Worm (Caenorhabditis elegans) whole organism, mixed stage, embryonic: ENCODE data around the gene gcy-9.

ENCODE experiments used
- M03D4.4 ChIP-seq: sonication (generic microtip); optimal IDR thresholded peaks from 2 replicates; lab custom pipeline; 2017; ENCODE audit warnings: mild to moderate bottlenecking, missing genetic modification characterization, missing compliant biosample characterization
- ceh-39 ChIP-seq: fragments of 150-350 bp; optimal IDR thresholded peaks from 2 replicates; lab custom pipeline; 2014; ENCODE audit warnings: missing biosample characterization, missing genetic modification characterization
- ceh-43 ChIP-seq: fragments of 200-800 bp; sonication (Bioruptor generic); optimal IDR thresholded peaks from 2 replicates; lab custom pipeline; 2018; ENCODE audit warnings: mild to moderate bottlenecking, missing genetic modification characterization, moderate library complexity, missing compliant biosample characterization
- ceh-83 ChIP-seq: fragments of 200-800 bp; sonication (Bioruptor generic); optimal IDR thresholded peaks from 2 replicates; lab custom pipeline; 2018; ENCODE audit warnings: mild to moderate bottlenecking, missing genetic modification characterization, missing compliant biosample characterization
- ces-1 ChIP-seq: fragments of 150-350 bp; optimal IDR thresholded peaks from 2 replicates; lab custom pipeline; 2014; ENCODE audit warnings: missing biosample characterization, missing genetic modification reagents, missing genetic modification characterization
- cnd-1 ChIP-seq: fragments of 200-800 bp; sonication (Bioruptor generic); optimal IDR thresholded peaks from 2 replicates; lab custom pipeline; 2018; ENCODE audit warnings: mild to moderate bottlenecking, missing genetic modification characterization, missing compliant biosample characterization
- drap-1 ChIP-seq: fragments of 200-800 bp; sonication (Bioruptor generic); optimal IDR thresholded peaks from 3 replicates; lab custom pipeline; 2018; ENCODE audit warnings: mild to moderate bottlenecking, missing genetic modification characterization, missing compliant biosample characterization
- elt-3 ChIP-seq: fragments of 150-350 bp; optimal IDR thresholded peaks from 2 replicates; lab custom pipeline; 2014; ENCODE audit warnings: missing biosample characterization, missing genetic modification characterization
- flh-1 ChIP-seq: fragments of 200-800 bp; sonication (Bioruptor generic); optimal IDR thresholded peaks from 2 replicates; lab custom pipeline; 2018; ENCODE audit warnings: mild to moderate bottlenecking, missing genetic modification characterization, moderate library complexity, missing compliant biosample characterization
- ham-2 ChIP-seq: fragments of 200-800 bp; sonication (Bioruptor generic); optimal IDR thresholded peaks from 2 replicates; lab custom pipeline; 2018; ENCODE audit warnings: mild to moderate bottlenecking, missing genetic modification characterization, missing compliant biosample characterization
- hlh-1 ChIP-seq: fragments of 150-350 bp; optimal IDR thresholded peaks from 2 replicates; lab custom pipeline; 2014; ENCODE audit warnings: missing biosample characterization, missing genetic modification reagents, missing genetic modification characterization
- lin-32 ChIP-seq: fragments of 200-800 bp; sonication (Bioruptor generic); optimal IDR thresholded peaks from 2 replicates; lab custom pipeline; 2018; ENCODE audit warnings: mild to moderate bottlenecking, missing genetic modification characterization, missing compliant biosample characterization
- lsy-2 ChIP-seq: fragments of 150-350 bp; optimal IDR thresholded peaks from 2 replicates; lab custom pipeline; 2014; ENCODE audit warnings: missing biosample characterization, missing genetic modification characterization
- mab-5 ChIP-seq: fragments of 150-350 bp; optimal IDR thresholded peaks from 2 replicates; lab custom pipeline; 2014; ENCODE audit warnings: missing biosample characterization, missing genetic modification characterization
- mep-1 ChIP-seq: fragments of 150-350 bp; optimal IDR thresholded peaks from 2 replicates; lab custom pipeline; 2017; ENCODE audit warnings: missing biosample characterization, missing genetic modification reagents, missing genetic modification characterization, inconsistent platforms
- mls-2 ChIP-seq: sonication (generic microtip); optimal IDR thresholded peaks from 2 replicates; lab custom pipeline; 2016; ENCODE audit warnings: mild to moderate bottlenecking, missing genetic modification characterization, moderate library complexity, missing compliant biosample characterization
- nhr-12 ChIP-seq: fragments of 150-350 bp; optimal IDR thresholded peaks from 2 replicates; lab custom pipeline; 2014; ENCODE audit warnings: missing biosample characterization, missing genetic modification characterization
- nhr-2 ChIP-seq: fragments of 150-350 bp; optimal IDR thresholded peaks from 2 replicates; lab custom pipeline; 2014; ENCODE audit warnings: missing biosample characterization, missing genetic modification characterization
- nhr-237 ChIP-seq: fragments of 150-350 bp; optimal IDR thresholded peaks from 2 replicates; lab custom pipeline; 2014; ENCODE audit warnings: missing biosample characterization, missing genetic modification characterization
- nhr-28 ChIP-seq: fragments of 150-350 bp; optimal IDR thresholded peaks from 2 replicates; lab custom pipeline; 2014; ENCODE audit warnings: missing biosample characterization, missing genetic modification characterization
- nhr-76 ChIP-seq: sonication (generic microtip); optimal IDR thresholded peaks from 2 replicates; lab custom pipeline; 2017; ENCODE audit warnings: missing biosample characterization, missing genetic modification characterization
- pha-4 ChIP-seq: fragments of 150-350 bp; optimal IDR thresholded peaks from 2 replicates; lab custom pipeline; 2018; ENCODE audit warnings: missing biosample characterization, missing genetic modification reagents, missing genetic modification characterization
- sem-2 ChIP-seq: fragments of 200-800 bp; sonication (Bioruptor generic); optimal IDR thresholded peaks from 2 replicates; lab custom pipeline; 2018; ENCODE audit warnings: mild to moderate bottlenecking, missing genetic modification characterization, missing compliant biosample characterization
- snpc-4 ChIP-seq: fragments of 150-350 bp; optimal IDR thresholded peaks from 2 replicates; lab custom pipeline; 2014; ENCODE audit warnings: missing biosample characterization, missing genetic modification characterization
- sptf-1 ChIP-seq: sonication (generic microtip); optimal IDR thresholded peaks from 2 replicates; lab custom pipeline; 2017; ENCODE audit warnings: mild to moderate bottlenecking, missing genetic modification characterization, moderate library complexity, missing compliant biosample characterization
- unc-120 ChIP-seq: sonication (generic microtip); optimal IDR thresholded peaks from 2 replicates; lab custom pipeline; 2017; ENCODE audit warnings: missing genetic modification characterization, missing compliant biosample characterization; ENCODE audit not compliant: poor library complexity, severe bottlenecking
- unc-39 ChIP-seq: fragments of 150-350 bp; optimal IDR thresholded peaks from 2 replicates; lab custom pipeline; 2014; ENCODE audit warnings: missing biosample characterization, missing genetic modification characterization
- unc-62 ChIP-seq: fragments of 150-350 bp; optimal IDR thresholded peaks from 2 replicates; lab custom pipeline; 2014; ENCODE audit warnings: missing biosample characterization, missing genetic modification reagents, missing genetic modification characterization
- zip-8 ChIP-seq: fragments of 150-350 bp; optimal IDR thresholded peaks from 2 replicates; lab custom pipeline; 2014; ENCODE audit warnings: missing biosample characterization, missing genetic modification characterization
- ztf-11 ChIP-seq: fragments of 150-350 bp; optimal IDR thresholded peaks from 2 replicates; lab custom pipeline; 2014; ENCODE audit warnings: missing biosample characterization, missing genetic modification characterization

Gene gcy-9

ce11 chrX:11383359-11383758 lies 45.7 kb upstream of the gcy-9 start:
- no peak for TF ChIP-seq sem-2
- no peak for TF ChIP-seq snpc-4
- peak; percentile 38 for TF ChIP-seq ces-1 (GFP tag; lab: Kevin White, UChicago)
- no peak for TF ChIP-seq nhr-2
- no peak for TF ChIP-seq nhr-12 (tag; lab: Kevin White, UChicago)

- TF ChIP-seq mls-2 = no peak
- no peak for TF ChIP-seq nhr-76 (tag; lab: Kevin White, UChicago)
- no peak for TF ChIP-seq drap-1 (GFP tag; lab: Kevin White, UChicago)
- no peak for TF ChIP-seq ceh-39
- TF ChIP-seq snpc-4 = no peak
- peak; percentile 20 for TF ChIP-seq sptf-1 (tag; lab: Kevin White, UChicago)
- no peak for TF ChIP-seq nhr-2
- TF ChIP-seq hlh-1 (tag; lab: Kevin White, UChicago) = peak; percentile 85
- peak; percentile 92 for TF ChIP-seq unc-120
- TF ChIP-seq elt-3 = no peak
- TF ChIP-seq unc-62 (GFP tag; lab: Kevin White, UChicago) = peak; percentile 63
- TF ChIP-seq ces-1 (GFP tag; lab: Kevin White, UChicago) = peak; percentile 73
- TF ChIP-seq M03D4.4 = peak; percentile 7
- TF ChIP-seq zip-8 = no peak
- no peak for TF ChIP-seq lin-32 (GFP tag; lab: Kevin White, UChicago)
- TF ChIP-seq nhr-28 = no peak
- no peak for TF ChIP-seq sem-2
Measured at ce11 chrX:11379135-11379781, 41.6 kb upstream of the gcy-9 start.

- TF ChIP-seq nhr-28 (no peak), M03D4.4 (no peak), mep-1 (tag; lab: Kevin White, UChicago) (no peak), nhr-2 (no peak), snpc-4 (no peak), nhr-237 (no peak), ceh-43 (GFP tag; lab: Kevin White, UChicago) (no peak), ceh-83 (GFP tag; lab: Kevin White, UChicago) (no peak), mls-2 (no peak), hlh-1 (tag; lab: Kevin White, UChicago) (no peak), unc-120 (no peak), unc-62 (GFP tag; lab: Kevin White, UChicago) (no peak), lsy-2 (no peak), ztf-11 (tag; lab: Kevin White, UChicago) (no peak), mab-5 (tag; lab: Kevin White, UChicago) (no peak), drap-1 (GFP tag; lab: Kevin White, UChicago) (no peak), unc-39 (tag; lab: Kevin White, UChicago) (no peak), sptf-1 (tag; lab: Kevin White, UChicago) (no peak)
Measured at ce11 chrX:11377370-11377769, 39.7 kb upstream of the gcy-9 start, which contains the start of gene tni-1. Gene tni-1 (minus strand): TSS chrX:11377470.

- TF ChIP-seq nhr-2 (no peak), sptf-1 (tag; lab: Kevin White, UChicago) (peak; percentile 2)
Measured at ce11 chrX:11375509-11375908, 37.8 kb upstream of the gcy-9 start, which contains the start of gene F42E11.3. Gene F42E11.3 (minus strand): TSS chrX:11375609.

ce11 chrX:11370090-11370489 lies 32.4 kb upstream of the gcy-9 start:
- TF ChIP-seq nhr-2 (peak; percentile 68), unc-62 (GFP tag; lab: Kevin White, UChicago) (peak; percentile 29), lsy-2 (no peak)

- no peak for TF ChIP-seq elt-3
- TF ChIP-seq lsy-2 = no peak
- no peak for TF ChIP-seq unc-39 (tag; lab: Kevin White, UChicago)
- TF ChIP-seq unc-120 = peak; percentile 4
- TF ChIP-seq nhr-12 (tag; lab: Kevin White, UChicago) = no peak
- TF ChIP-seq ces-1 (GFP tag; lab: Kevin White, UChicago) = peak; percentile 87
- TF ChIP-seq sptf-1 (tag; lab: Kevin White, UChicago) = no peak
- TF ChIP-seq ztf-11 (tag; lab: Kevin White, UChicago) = no peak
- TF ChIP-seq mep-1 (tag; lab: Kevin White, UChicago) = peak; percentile 30
- TF ChIP-seq pha-4 (tag; lab: Kevin White, UChicago) = peak; percentile 43
- peak; percentile 88 for TF ChIP-seq unc-62 (GFP tag; lab: Kevin White, UChicago)
- TF ChIP-seq, all 35 proteins: peak for 5
Measured at ce11 chrX:11368845-11369244, 31.2 kb upstream of the gcy-9 start.

- TF ChIP-seq ham-2 (GFP tag; lab: Kevin White, UChicago) (no peak), flh-1 (no peak), zip-8 (no peak), elt-3 (no peak), nhr-28 (no peak), unc-120 (no peak), hlh-1 (tag; lab: Kevin White, UChicago) (no peak), cnd-1 (tag; lab: Kevin White, UChicago) (no peak), pha-4 (tag; lab: Kevin White, UChicago) (no peak), ceh-39 (no peak), ztf-11 (tag; lab: Kevin White, UChicago) (no peak), ceh-43 (GFP tag; lab: Kevin White, UChicago) (no peak), unc-62 (GFP tag; lab: Kevin White, UChicago) (no peak), drap-1 (GFP tag; lab: Kevin White, UChicago) (no peak)
Measured at ce11 chrX:11368417-11368816, 30.7 kb upstream of the gcy-9 start, which contains the start of gene ttyh-1. Gene ttyh-1 (plus strand): TSS chrX:11368717.
